Worm (Caenorhabditis elegans): ENCODE data around the gene rga-5.

Gene rga-5

ce11 chrIV:13866754-13867153 is 39.1 kb downstream of the rga-5 start, which contains the start of gene B0513.90:
Gene B0513.90 (plus strand): TSS chrIV:13867054.
- TF ChIP-seq efl-1 (optimal IDR thresholded peaks at IDR 0.05) (no peak), efl-1 (GFP tag; optimal IDR thresholded peaks at IDR 0.05 in 1 of 2) (peak in 1 of 2 experiments; percentile 12), nhr-84 (tag; optimal IDR thresholded peaks at IDR 0.05) (no peak)

ce11 chrIV:13870085-13870484 is 42.4 kb downstream of the rga-5 start:
- TF ChIP-seq mef-2 (tag; optimal IDR thresholded peaks at IDR 0.05) = no peak

ce11 chrIV:13876565-13877153 is 49.0 kb downstream of the rga-5 start, which contains the start of gene prdh-1:
Gene prdh-1 (minus strand): TSS chrIV:13876615.
- TF ChIP-seq swsn-7 (tag; optimal IDR thresholded peaks at IDR 0.05) (no peak), efl-1 (optimal IDR thresholded peaks at IDR 0.05) (no peak), efl-1 (GFP tag; optimal IDR thresholded peaks at IDR 0.05 in 1 of 2) (peak in 1 of 2 experiments; percentile 47)

- TF ChIP-seq rnt-1 (tag; optimal IDR thresholded peaks at IDR 0.05) (peak; percentile 71), efl-1 (optimal IDR thresholded peaks at IDR 0.05) (peak; percentile 31 to 46), efl-1 (GFP tag; optimal IDR thresholded peaks at IDR 0.05 in 1 of 2) (peak in 1 of 2 experiments; percentile 85), nhr-71 (tag; optimal IDR thresholded peaks at IDR 0.05) (peak; percentile 74), skn-1 (tag; optimal IDR thresholded peaks at IDR 0.05) (peak; percentile 26), mdl-1 (tag; optimal IDR thresholded peaks at IDR 0.05) (peak in 1 of 2 experiments; percentile 29), zag-1 (tag; optimal IDR thresholded peaks at IDR 0.05) (no peak), nhr-19 (GFP tag; conservative IDR thresholded peaks at IDR 0.05) (0 out of 2 replicates have a peak, but pooled peaks have one; percentile 30), mep-1 (tag; optimal IDR thresholded peaks at IDR 0.05) (peak; percentile 27), fkh-10 (GFP tag; optimal IDR thresholded peaks at IDR 0.05) (peak; percentile 7), snu-23 (GFP tag; optimal IDR thresholded peaks at IDR 0.05) (peak; percentile 53), xbp-1 (tag; optimal IDR thresholded peaks at IDR 0.05) (peak; percentile 33), swsn-7 (tag; optimal IDR thresholded peaks at IDR 0.05) (peak; percentile 48), nhr-20 (tag; optimal IDR thresholded peaks at IDR 0.05) (peak; percentile 16), alr-1 (tag; optimal IDR thresholded peaks at IDR 0.05; ENCODE audit: borderline replicate concordance) (no peak), lsy-2 (tag; optimal IDR thresholded peaks at IDR 0.05) (peak; percentile 56 to 80), fos-1 (tag; optimal IDR thresholded peaks at IDR 0.05) (peak; percentile 0), lin-35 (GFP tag; optimal IDR thresholded peaks at IDR 0.05) (peak in 1 of 2 experiments; percentile 38), isw-1 (GFP tag; IDR thresholded peaks at IDR 0.05) (0 out of 2 replicates have a peak, but pooled peaks have one; percentile 5), blmp-1 (tag; optimal IDR thresholded peaks at IDR 0.05) (no peak), dsc-1 (tag; optimal IDR thresholded peaks at IDR 0.05) (peak; percentile 23), ets-5 (GFP tag; IDR thresholded peaks at IDR 0.05) (no peak), unc-130 (tag; optimal IDR thresholded peaks at IDR 0.05) (peak; percentile 66), ceh-90 (tag; optimal IDR thresholded peaks at IDR 0.05) (no peak), C04F5.9 (tag; optimal IDR thresholded peaks at IDR 0.05) (no peak), Y116A8C.19 (tag; optimal IDR thresholded peaks at IDR 0.05; ENCODE audit: borderline replicate concordance) (no peak), fkh-8 (tag; optimal IDR thresholded peaks at IDR 0.05) (peak; percentile 38), ceh-82 (tag; optimal IDR thresholded peaks at IDR 0.05) (peak in 2 of 3 experiments; percentile 19 to 86), tbx-2 (tag; optimal IDR thresholded peaks at IDR 0.05) (peak; percentile 33), dpl-1 (GFP tag; optimal IDR thresholded peaks at IDR 0.05) (peak in 1 of 3 experiments; percentile 32), nhr-28 (tag; optimal IDR thresholded peaks at IDR 0.05) (no peak), lin-14 (GFP tag; optimal IDR thresholded peaks at IDR 0.05) (peak; percentile 89), nhr-12 (tag; optimal IDR thresholded peaks at IDR 0.05) (no peak), ceh-63 (GFP tag; optimal IDR thresholded peaks at IDR 0.05) (no peak), snpc-4 (tag; optimal IDR thresholded peaks at IDR 0.05) (peak; percentile 27), egl-27 (tag; optimal IDR thresholded peaks at IDR 0.05) (no peak), lir-3 (tag; optimal IDR thresholded peaks at IDR 0.05; ENCODE audit: poor library complexity) (peak; percentile 6), nhr-47 (tag; optimal IDR thresholded peaks at IDR 0.05) (peak; percentile 50)
Measured at ce11 chrIV:13877707-13878106, 50.0 kb downstream of the rga-5 start.

Data from whole organism, L1 larva.